Worm (Caenorhabditis elegans) whole organism, L4/young adult: ENCODE measurements around the gene lin-18.

Experiments used
- W03F9.2 ChIP-seq: fragments of 150-350 bp; optimal IDR thresholded peaks from 2 replicates; lab custom pipeline; 2014; ENCODE audit warnings: missing biosample characterization, missing genetic modification characterization
- dao-5 ChIP-seq: sonication (generic microtip); optimal IDR thresholded peaks from 2 replicates; lab custom pipeline; 2016; ENCODE audit warnings: missing genotype, missing genetic modification characterization, moderate library complexity, missing compliant biosample characterization
- him-1 ChIP-seq: sonication (generic microtip); optimal IDR thresholded peaks from 2 replicates; lab custom pipeline; 2016; ENCODE audit warnings: missing genotype, missing genetic modification reagents, missing genetic modification characterization, missing compliant biosample characterization

ce11 chrX:4003220-4003619, 44.9 kb downstream of the lin-18 start, which contains the start of gene R02E12.12:
- TF ChIP-seq dao-5 (tag; lab: Kevin White, UChicago) (no peak), W03F9.2 (no peak), him-1 (no peak)
